Worm (Caenorhabditis elegans) whole organism, late embryonic: ENCODE data around the gene C04F5.8.

Source experiments
- ceh-6 ChIP-seq: fragments of 200-800 bp; sonication (Bioruptor generic); optimal IDR thresholded peaks from 2 replicates; lab custom pipeline; 2018; ENCODE audit warnings: mild to moderate bottlenecking, missing genetic modification characterization, missing compliant biosample characterization
- dve-1 ChIP-seq: sonication (generic microtip); optimal IDR thresholded peaks from 2 replicates; lab custom pipeline; 2017; ENCODE audit warnings: antibody characterized with exemption, mild to moderate bottlenecking, missing genetic modification characterization, missing compliant biosample characterization
- pha-4 ChIP-seq: fragments of 150-350 bp; optimal IDR thresholded peaks from 2 replicates; lab custom pipeline; 2018; ENCODE audit warnings: missing biosample characterization, missing genetic modification reagents, missing genetic modification characterization
- ref-2 ChIP-seq: sonication (generic microtip); optimal IDR thresholded peaks from 2 replicates; lab custom pipeline; 2016; ENCODE audit warnings: missing genetic modification characterization, missing compliant biosample characterization

DNA sequence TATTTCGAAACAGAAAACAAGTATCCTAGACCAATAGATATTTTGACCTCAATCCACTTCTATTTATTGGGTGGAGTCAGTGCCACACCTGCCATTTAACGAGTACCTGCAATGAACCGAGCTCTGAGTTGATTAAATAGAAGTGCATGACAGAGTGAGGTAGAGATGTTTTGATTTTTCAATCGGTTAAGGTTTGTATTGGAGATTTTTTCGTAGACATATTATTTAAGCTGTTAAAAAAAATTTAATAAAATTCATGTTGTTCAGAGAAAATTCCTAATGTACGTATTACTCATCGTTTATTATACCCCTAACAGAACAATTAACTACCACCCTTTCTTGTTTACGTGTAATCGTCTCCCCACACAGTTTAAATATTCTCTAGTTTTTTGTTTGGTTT, 42.0 kb upstream of the C04F5.8 start, which contains the start of gene srx-38:
- TF ChIP-seq pha-4 (tag; lab: Kevin White, UChicago) (no peak), ref-2 (tag; lab: Kevin White, UChicago) (no peak), ceh-6 (GFP tag; lab: Kevin White, UChicago) (no peak), dve-1 (tag; lab: Kevin White, UChicago) (no peak)
